Worm (Caenorhabditis elegans) whole organism, L4 larva: ENCODE results near the gene acdh-13.

Experiments
- F10B5.3 ChIP-seq: sonication (generic microtip); optimal IDR thresholded peaks from 2 replicates; lab custom pipeline; 2016; ENCODE audit warnings: mild to moderate bottlenecking, missing genetic modification characterization, missing compliant biosample characterization
- F26F4.8 ChIP-seq: fragments of 200-800 bp; sonication (Bioruptor generic); conservative IDR thresholded peaks from 2 replicates; pipeline ENCODE4 v1.3.6; 2022; ENCODE audit warnings: missing genetic modification characterization, missing compliant biosample characterization
- F49E8.2 ChIP-seq: sonication (generic microtip); optimal IDR thresholded peaks from 2 replicates; lab custom pipeline; 2016; ENCODE audit warnings: missing compliant biosample characterization, mild to moderate bottlenecking, missing genetic modification characterization, borderline replicate concordance
- Y105C5A.15 ChIP-seq: fragments of 200-800 bp; sonication (Bioruptor generic); IDR thresholded peaks from 2 replicates; pipeline ENCODE4 v1.3.6; 2022; ENCODE audit warnings: missing genetic modification characterization, missing compliant biosample characterization
- Y75B8A.6 ChIP-seq: fragments of 200-800 bp; sonication (Bioruptor generic); IDR thresholded peaks from 2 replicates; pipeline ENCODE4 v1.3.6; 2022; ENCODE audit warnings: missing genetic modification reagents, missing genetic modification characterization, missing compliant biosample characterization
- aha-1 ChIP-seq: fragments of 150-350 bp; peaks from one replicate; lab custom pipeline; 2014; ENCODE audit warnings: missing biosample characterization, missing genetic modification characterization
- ceh-20 ChIP-seq: fragments of 200-800 bp; sonication (Bioruptor generic); IDR thresholded peaks from 2 replicates; pipeline ENCODE4 v1.3.6; 2022; ENCODE audit warnings: missing genetic modification reagents, missing genetic modification characterization, missing compliant biosample characterization
- ceh-44 ChIP-seq: fragments of 200-800 bp; sonication (Bioruptor generic); IDR thresholded peaks from 2 replicates; pipeline ENCODE4 v1.3.6; 2022; ENCODE audit warnings: missing genetic modification reagents, missing genetic modification characterization, missing compliant biosample characterization
- ceh-82 ChIP-seq: sonication (generic microtip); optimal IDR thresholded peaks from 2 replicates; lab custom pipeline; 2017; ENCODE audit warnings: missing biosample characterization, missing genetic modification characterization
- ces-1 ChIP-seq: fragments of 150-350 bp; sonication (generic microtip); optimal IDR thresholded peaks from 4 replicates; lab custom pipeline; 2014; ENCODE audit warnings: missing biosample characterization, missing genetic modification reagents, missing genetic modification characterization
- ctbp-1 ChIP-seq: fragments of 200-800 bp; sonication (Bioruptor generic); IDR thresholded peaks from 2 replicates; pipeline ENCODE4 v1.3.6; 2022; ENCODE audit warnings: missing genetic modification reagents, missing genetic modification characterization, missing compliant biosample characterization
- daf-16 ChIP-seq, 3 experiments: sonication (generic microtip); optimal IDR thresholded peaks; 2 replicates each; lab custom pipeline; 2016 to 2017; ENCODE audit warnings: missing genetic modification characterization in 3 of 3, missing genetic modification reagents in 3 of 3, mild to moderate bottlenecking in 2 of 3, missing compliant biosample characterization in 2 of 3, missing biosample characterization in 1 of 3, moderate library complexity in 1 of 3
- daf-8 ChIP-seq: fragments of 200-800 bp; sonication (Bioruptor generic); IDR thresholded peaks from 2 replicates; pipeline ENCODE4 v1.3.6; 2022; ENCODE audit warnings: missing genetic modification characterization, missing compliant biosample characterization
- dmd-6 ChIP-seq: fragments of 200-800 bp; sonication (Bioruptor generic); IDR thresholded peaks from 2 replicates; pipeline ENCODE4 v1.3.6; 2022; ENCODE audit warnings: missing genetic modification reagents, missing genetic modification characterization, missing compliant biosample characterization
- dve-1 ChIP-seq: sonication (generic microtip); optimal IDR thresholded peaks from 2 replicates; lab custom pipeline; 2017; ENCODE audit warnings: antibody characterized with exemption, mild to moderate bottlenecking, missing genetic modification characterization, missing compliant biosample characterization; ENCODE audit not compliant: insufficient read depth
- egl-43 ChIP-seq: fragments of 200-800 bp; sonication (Bioruptor generic); IDR thresholded peaks from 2 replicates; pipeline ENCODE4 v1.3.6; 2022; ENCODE audit warnings: missing genetic modification reagents, missing genetic modification characterization, missing compliant biosample characterization
- fos-1 ChIP-seq: fragments of 150-350 bp; optimal IDR thresholded peaks from 2 replicates; lab custom pipeline; 2014; ENCODE audit warnings: missing biosample characterization, missing genetic modification characterization
- gei-8 ChIP-seq: fragments of 200-800 bp; sonication (Bioruptor generic); optimal IDR thresholded peaks from 2 replicates; lab custom pipeline; 2018; ENCODE audit warnings: mild to moderate bottlenecking, missing genetic modification characterization, missing compliant biosample characterization
- hlh-30 ChIP-seq: sonication (generic microtip); optimal IDR thresholded peaks from 2 replicates; lab custom pipeline; 2017; ENCODE audit warnings: antibody characterized with exemption, mild to moderate bottlenecking, missing genetic modification characterization, missing compliant biosample characterization; ENCODE audit not compliant: insufficient read depth
- hmg-1.1 ChIP-seq: fragments of 200-800 bp; sonication (Bioruptor generic); IDR thresholded peaks from 2 replicates; pipeline ENCODE4 v1.3.6; 2022; ENCODE audit warnings: missing genetic modification reagents, missing genetic modification characterization, missing compliant biosample characterization
- jun-1 ChIP-seq: fragments of 150-350 bp; optimal IDR thresholded peaks from 2 replicates; lab custom pipeline; 2014; ENCODE audit warnings: missing biosample characterization, missing genetic modification reagents, missing genetic modification characterization
- lim-7 ChIP-seq: fragments of 200-800 bp; sonication (Bioruptor generic); IDR thresholded peaks from 2 replicates; pipeline ENCODE4 v1.3.6; 2022; ENCODE audit warnings: missing genetic modification characterization, missing compliant biosample characterization
- lin-1 ChIP-seq: fragments of 200-800 bp; sonication (Bioruptor generic); IDR thresholded peaks from 2 replicates; pipeline ENCODE4 v1.3.6; 2022; ENCODE audit warnings: missing genetic modification reagents, missing genetic modification characterization, missing compliant biosample characterization
- lin-13 ChIP-seq: fragments of 150-350 bp; optimal IDR thresholded peaks from 2 replicates; lab custom pipeline; 2014; ENCODE audit warnings: missing biosample characterization, missing genetic modification reagents, missing genetic modification characterization
- lin-15B ChIP-seq: fragments of 150-350 bp; sonication (generic microtip); optimal IDR thresholded peaks from 3 replicates; lab custom pipeline; 2014; ENCODE audit warnings: missing biosample characterization, missing genetic modification characterization
- lir-3 ChIP-seq: sonication (generic microtip); optimal IDR thresholded peaks from 2 replicates; lab custom pipeline; 2016; ENCODE audit warnings: mild to moderate bottlenecking, missing genetic modification characterization, missing compliant biosample characterization
- lsy-2 ChIP-seq, 2 experiments: fragments of 150-350 bp in 1 of 2; sonication (generic microtip) in 1 of 2; optimal IDR thresholded peaks; 2 replicates each; lab custom pipeline; 2014 to 2017; ENCODE audit warnings: missing biosample characterization in 2 of 2, missing genetic modification characterization in 2 of 2
- madf-9 ChIP-seq: fragments of 200-800 bp; sonication (Bioruptor generic); conservative IDR thresholded peaks from 2 replicates; pipeline ENCODE4 v1.3.6; 2022; ENCODE audit warnings: missing genetic modification reagents, missing genetic modification characterization, missing compliant biosample characterization
- mdl-1 ChIP-seq, 2 experiments: fragments of 150-350 bp in 1 of 2; sonication (generic microtip) in 1 of 2; optimal IDR thresholded peaks; 2 replicates each; lab custom pipeline; 2014 to 2017; ENCODE audit warnings: missing biosample characterization in 2 of 2, missing genetic modification characterization in 2 of 2
- mdt-29 ChIP-seq: fragments of 200-800 bp; sonication (Bioruptor generic); IDR thresholded peaks from 2 replicates; pipeline ENCODE4 v1.3.6; 2022; ENCODE audit warnings: missing genetic modification reagents, missing genetic modification characterization, missing compliant biosample characterization
- mes-2 ChIP-seq: sonication (generic microtip); optimal IDR thresholded peaks from 2 replicates; lab custom pipeline; 2016; ENCODE audit warnings: missing genotype, mild to moderate bottlenecking, missing genetic modification characterization, missing compliant biosample characterization; ENCODE audit not compliant: poor library complexity, severe bottlenecking
- mxl-2 ChIP-seq: fragments of 200-800 bp; sonication (Bioruptor generic); conservative IDR thresholded peaks from 2 replicates; pipeline ENCODE4 v1.3.6; 2022; ENCODE audit warnings: missing genetic modification reagents, missing genetic modification characterization, missing compliant biosample characterization
- mxl-3 ChIP-seq: fragments of 200-800 bp; sonication (Bioruptor generic); optimal IDR thresholded peaks from 2 replicates; lab custom pipeline; 2018; ENCODE audit warnings: mild to moderate bottlenecking, missing genetic modification characterization, missing compliant biosample characterization
- nhr-10 ChIP-seq: fragments of 150-350 bp; optimal IDR thresholded peaks from 2 replicates; lab custom pipeline; 2014; ENCODE audit warnings: missing biosample characterization, missing genetic modification characterization
- nhr-102 ChIP-seq: sonication (generic microtip); optimal IDR thresholded peaks from 2 replicates; lab custom pipeline; 2016; ENCODE audit warnings: mild to moderate bottlenecking, missing genetic modification characterization, moderate library complexity, missing compliant biosample characterization
- nhr-28 ChIP-seq: fragments of 150-350 bp; optimal IDR thresholded peaks from 2 replicates; lab custom pipeline; 2014; ENCODE audit warnings: missing biosample characterization, missing genetic modification characterization
- nhr-42 ChIP-seq: fragments of 200-800 bp; sonication (Bioruptor generic); IDR thresholded peaks from 2 replicates; pipeline ENCODE4 v1.3.6; 2022; ENCODE audit warnings: missing genetic modification characterization, missing compliant biosample characterization
- pha-4 ChIP-seq, 2 experiments: fragments of 150-350 bp in 1 of 2; fragments of 200-800 bp in 1 of 2; sonication (Bioruptor generic) in 1 of 2; IDR thresholded peaks in 1 of 2; optimal IDR thresholded peaks in 1 of 2; 2 replicates each; pipeline versions ENCODE4 v1.3.6 to Lab custom; 2014 to 2022; ENCODE audit warnings: missing genetic modification characterization in 2 of 2, missing genetic modification reagents in 2 of 2, missing biosample characterization in 1 of 2, missing compliant biosample characterization in 1 of 2
- php-3 ChIP-seq: fragments of 200-800 bp; sonication (Bioruptor generic); IDR thresholded peaks from 2 replicates; pipeline ENCODE4 v1.3.6; 2022; ENCODE audit warnings: missing genetic modification reagents, missing genetic modification characterization, missing compliant biosample characterization
- pqm-1 ChIP-seq: sonication (generic microtip); optimal IDR thresholded peaks from 2 replicates; lab custom pipeline; 2017; ENCODE audit warnings: missing biosample characterization, missing genetic modification characterization
- saeg-2 ChIP-seq: fragments of 200-800 bp; sonication (Bioruptor generic); IDR thresholded peaks from 2 replicates; pipeline ENCODE4 v1.3.6; 2022; ENCODE audit warnings: missing genetic modification reagents, missing genetic modification characterization, missing compliant biosample characterization
- set-16 ChIP-seq: fragments of 200-800 bp; sonication (Bioruptor generic); IDR thresholded peaks from 2 replicates; pipeline ENCODE4 v1.3.6; 2022; ENCODE audit warnings: missing genetic modification reagents, missing genetic modification characterization, missing compliant biosample characterization
- skn-1 ChIP-seq: fragments of 150-350 bp; optimal IDR thresholded peaks from 2 replicates; lab custom pipeline; 2014; ENCODE audit warnings: missing biosample characterization, missing genetic modification characterization
- snpc-4 ChIP-seq: fragments of 150-350 bp; optimal IDR thresholded peaks from 2 replicates; lab custom pipeline; 2014; ENCODE audit warnings: missing biosample characterization, missing genetic modification characterization
- spr-3 ChIP-seq: fragments of 200-800 bp; sonication (Bioruptor generic); optimal IDR thresholded peaks from 2 replicates; lab custom pipeline; 2018; ENCODE audit warnings: mild to moderate bottlenecking, missing genetic modification characterization, missing compliant biosample characterization
- tra-1 ChIP-seq: fragments of 200-800 bp; sonication (Bioruptor generic); IDR thresholded peaks from 2 replicates; pipeline ENCODE4 v1.3.6; 2022; ENCODE audit warnings: missing genetic modification reagents, missing genetic modification characterization, missing compliant biosample characterization
- unc-39 ChIP-seq: sonication (generic microtip); optimal IDR thresholded peaks from 2 replicates; lab custom pipeline; 2017; ENCODE audit warnings: missing biosample characterization, missing genetic modification characterization
- vab-7 ChIP-seq: fragments of 200-800 bp; sonication (Bioruptor generic); IDR thresholded peaks from 2 replicates; pipeline ENCODE4 v1.3.6; 2022; ENCODE audit warnings: missing genetic modification reagents, missing genetic modification characterization, missing compliant biosample characterization
- zip-2 ChIP-seq: fragments of 150-350 bp; optimal IDR thresholded peaks from 2 replicates; lab custom pipeline; 2014; ENCODE audit warnings: missing biosample characterization, missing genetic modification characterization
- ztf-11 ChIP-seq: fragments of 150-350 bp; optimal IDR thresholded peaks from 2 replicates; lab custom pipeline; 2014; ENCODE audit warnings: missing biosample characterization, missing genetic modification characterization
- ztf-7 ChIP-seq: fragments of 150-350 bp; optimal IDR thresholded peaks from 2 replicates; lab custom pipeline; 2014; ENCODE audit warnings: missing biosample characterization, missing genetic modification characterization

acdh-13 gene

DNA sequence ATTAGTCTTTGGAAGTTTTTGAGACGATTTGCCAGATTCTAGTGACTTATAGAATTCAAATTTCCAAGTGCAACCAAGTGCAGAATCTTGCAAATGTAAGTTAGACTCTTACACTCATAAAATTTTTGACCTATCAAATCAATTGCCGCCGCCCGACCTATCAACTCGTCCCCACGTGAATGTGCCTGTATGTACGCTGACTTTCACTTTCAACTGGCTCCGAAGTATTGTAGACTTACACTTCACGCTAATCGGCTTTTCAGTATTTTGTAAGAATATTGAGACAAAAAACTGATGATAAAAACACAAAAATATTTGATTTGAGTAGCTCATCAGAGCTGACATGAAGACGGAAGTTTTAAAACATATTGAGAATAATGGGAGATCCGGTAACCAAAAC lies 34.2 kb upstream of the acdh-13 start:
- TF ChIP-seq pqm-1 = peak; percentile 22
- peak; percentile 41 for TF ChIP-seq nhr-28 (tag; lab: Kevin White, UChicago)
- no peak for TF ChIP-seq lir-3
- peak; percentile 68 for TF ChIP-seq dve-1 (tag; lab: Kevin White, UChicago)
- TF ChIP-seq F10B5.3 (tag; lab: Kevin White, UChicago) = no peak
- TF ChIP-seq mes-2 = peak; percentile 5
- no peak for TF ChIP-seq ztf-7 (tag; lab: Kevin White, UChicago)
- TF ChIP-seq madf-9 = no peak
- no peak for TF ChIP-seq lin-13 (GFP tag; lab: Kevin White, UChicago)
- no peak; the same call in 1 of the 2 replicates for TF ChIP-seq php-3
- TF ChIP-seq fos-1 (tag; lab: Kevin White, UChicago) = no peak
- no peak for TF ChIP-seq egl-43
- TF ChIP-seq mdl-1 (tag; optimal IDR thresholded peaks at IDR 0.05; lab: Kevin White, UChicago) = no peak
- TF ChIP-seq gei-8 (GFP tag; lab: Kevin White, UChicago) = no peak
- no peak for TF ChIP-seq daf-16 (GFP tag; optimal IDR thresholded peaks at IDR 0.05; lab: Kevin White, UChicago)
- TF ChIP-seq daf-16 (tag; optimal IDR thresholded peaks at IDR 0.05; lab: Kevin White, UChicago) = peak; percentile 69
- TF ChIP-seq F26F4.8 (GFP tag; lab: Robert Waterston, UW) = no peak
- TF ChIP-seq dmd-6 (GFP tag; lab: Robert Waterston, UW) = peak; percentile 87
- no peak for TF ChIP-seq skn-1 (tag; lab: Kevin White, UChicago)
- peak; percentile 8 for TF ChIP-seq nhr-102 (tag; lab: Kevin White, UChicago)
- TF ChIP-seq lim-7 (GFP tag; lab: Robert Waterston, UW) = no peak
- TF ChIP-seq unc-39 (tag; lab: Kevin White, UChicago) = no peak
- peak; percentile 26 for TF ChIP-seq hlh-30 (tag; lab: Kevin White, UChicago)
- no peak for TF ChIP-seq ces-1 (GFP tag; lab: Kevin White, UChicago)
- no peak for TF ChIP-seq daf-8 (GFP tag; lab: Robert Waterston, UW)
- TF ChIP-seq ztf-11 = no peak
- TF ChIP-seq ceh-20 (GFP tag; lab: Robert Waterston, UW) = no peak
- peak; percentile 66 for TF ChIP-seq tra-1 (GFP tag; lab: Robert Waterston, UW)
- no peak for TF ChIP-seq lin-15B (tag; lab: Kevin White, UChicago)
- TF ChIP-seq vab-7 (GFP tag; lab: Robert Waterston, UW) = no peak
- TF ChIP-seq ctbp-1 (GFP tag; lab: Robert Waterston, UW) = no peak
- TF ChIP-seq mdt-29 (GFP tag; lab: Robert Waterston, UW) = no peak
- no peak for TF ChIP-seq set-16 (GFP tag; lab: Robert Waterston, UW)
- TF ChIP-seq saeg-2 = no peak
- TF ChIP-seq spr-3 = no peak
- no peak for TF ChIP-seq nhr-42 (GFP tag; lab: Robert Waterston, UW)
- TF ChIP-seq pha-4 (GFP tag; IDR thresholded peaks at IDR 0.05; lab: Robert Waterston, UW) = peak; percentile 51; the same call in 1 of the 2 replicates
- no peak for TF ChIP-seq pha-4 (tag; optimal IDR thresholded peaks at IDR 0.05; lab: Kevin White, UChicago)
- TF ChIP-seq mxl-2 (GFP tag; lab: Robert Waterston, UW) = 0 out of 2 replicates have a peak, but pooled peaks have one; percentile 46
- no peak for TF ChIP-seq hmg-1.1 (GFP tag; lab: Robert Waterston, UW)
- no peak for TF ChIP-seq lsy-2 (tag; optimal IDR thresholded peaks at IDR 0.05; lab: Kevin White, UChicago)
- no peak for TF ChIP-seq zip-2 (tag; lab: Kevin White, UChicago)
- no peak for TF ChIP-seq Y75B8A.6 (GFP tag; lab: Robert Waterston, UW)
- no peak for TF ChIP-seq F49E8.2 (tag; lab: Kevin White, UChicago)
- TF ChIP-seq nhr-10 (tag; lab: Kevin White, UChicago) = no peak
- TF ChIP-seq jun-1 (tag; lab: Kevin White, UChicago) = no peak
- no peak for TF ChIP-seq Y105C5A.15
- TF ChIP-seq ceh-82 (tag; lab: Kevin White, UChicago) = no peak
- TF ChIP-seq snpc-4 = no peak
- no peak for TF ChIP-seq mxl-3 (GFP tag; lab: Kevin White, UChicago)
- TF ChIP-seq ceh-44 (GFP tag; lab: Robert Waterston, UW) = no peak
- TF ChIP-seq lin-1 = 0 out of 2 replicates have a peak, but pooled peaks have one; percentile 14
- peak; percentile 8 for TF ChIP-seq aha-1
